Worm (Caenorhabditis elegans): ENCODE data around the gene Y47D3A.34.
"Not testable (repeated sequence)": the region's sequence is repeated elsewhere in the genome, so short reads cannot be mapped to it uniquely, and the experiment has no call there.

Y47D3A.34 gene

ce11 chrIII:11224006-11224405, 10.7 kb downstream of the Y47D3A.34 start, which contains the start of gene Y47D3A.13:
TSS of gene Y47D3A.13 (minus strand) at chrIII:11224106.
- TF ChIP-seq mep-1 (tag; optimal IDR thresholded peaks at IDR 0.05); zag-1 (tag; optimal IDR thresholded peaks at IDR 0.05); unc-98 (GFP tag; IDR thresholded peaks at IDR 0.05): not testable (repeated sequence)

- TF ChIP-seq tlp-1 (tag; optimal IDR thresholded peaks at IDR 0.05) (no peak), efl-1 (optimal IDR thresholded peaks at IDR 0.05) (no peak), efl-1 (GFP tag; optimal IDR thresholded peaks at IDR 0.05 in 1 of 2) (no peak), ets-5 (GFP tag; IDR thresholded peaks at IDR 0.05) (no peak), sox-4 (tag; optimal IDR thresholded peaks at IDR 0.05) (no peak), isw-1 (GFP tag; IDR thresholded peaks at IDR 0.05) (no peak), ceh-63 (GFP tag; optimal IDR thresholded peaks at IDR 0.05) (no peak), nhr-76 (tag; optimal IDR thresholded peaks at IDR 0.05) (no peak), sup-37 (GFP tag; optimal IDR thresholded peaks at IDR 0.05) (no peak)
These were observed 13.0 kb downstream of the Y47D3A.34 start for ce11 chrIII:11221583-11222191.

ce11 chrIII:11218150-11218841, 16.4 kb downstream of the Y47D3A.34 start, which contains the start of the genes tbx-34 and wht-8:
TSS of gene tbx-34 (minus strand) at chrIII:11218250.
TSS of gene wht-8 (plus strand) at chrIII:11218791.
- no peak for TF ChIP-seq zag-1 (tag; optimal IDR thresholded peaks at IDR 0.05)
- no peak for TF ChIP-seq F16B12.6 (tag; optimal IDR thresholded peaks at IDR 0.05)
- TF ChIP-seq dpl-1 (GFP tag; optimal IDR thresholded peaks at IDR 0.05) = no peak
- no peak for TF ChIP-seq ztf-4 (tag; optimal IDR thresholded peaks at IDR 0.05)
- no peak for TF ChIP-seq egl-27 (tag; optimal IDR thresholded peaks at IDR 0.05)
- no peak for TF ChIP-seq ama-1 (optimal IDR thresholded peaks at IDR 0.05)
- TF ChIP-seq isw-1 (GFP tag; IDR thresholded peaks at IDR 0.05) = no peak
- no peak for TF ChIP-seq nhr-90 (tag; optimal IDR thresholded peaks at IDR 0.05; ENCODE audit: poor library complexity)
- no peak for TF ChIP-seq nhr-28 (tag; optimal IDR thresholded peaks at IDR 0.05)
- TF ChIP-seq tlp-1 (tag; optimal IDR thresholded peaks at IDR 0.05) = no peak
- TF ChIP-seq mdl-1 (tag; optimal IDR thresholded peaks at IDR 0.05) = no peak
- no peak for TF ChIP-seq fkh-8 (tag; optimal IDR thresholded peaks at IDR 0.05)
- no peak for TF ChIP-seq lir-3 (tag; optimal IDR thresholded peaks at IDR 0.05; ENCODE audit: poor library complexity)
- TF ChIP-seq ceh-82 (tag; optimal IDR thresholded peaks at IDR 0.05) = no peak

ce11 chrIII:11208371-11208770, 26.3 kb downstream of the Y47D3A.34 start:
- TF ChIP-seq efl-1 (optimal IDR thresholded peaks at IDR 0.05) (peak in 1 of 2 experiments; percentile 4), efl-1 (GFP tag; optimal IDR thresholded peaks at IDR 0.05 in 1 of 2) (no peak), nhr-77 (tag; optimal IDR thresholded peaks at IDR 0.05) (no peak)

- no peak for TF ChIP-seq nhr-71 (tag; optimal IDR thresholded peaks at IDR 0.05)
- no peak for TF ChIP-seq efl-1 (optimal IDR thresholded peaks at IDR 0.05)
- peak in 1 of 2 experiments; percentile 49 for TF ChIP-seq efl-1 (GFP tag; optimal IDR thresholded peaks at IDR 0.05 in 1 of 2)
These were observed 26.8 kb downstream of the Y47D3A.34 start for ce11 chrIII:11207825-11208224.

- TF ChIP-seq dsc-1 (tag; optimal IDR thresholded peaks at IDR 0.05) (peak; percentile 60), alr-1 (tag; optimal IDR thresholded peaks at IDR 0.05; ENCODE audit: borderline replicate concordance) (no peak), fkh-10 (GFP tag; optimal IDR thresholded peaks at IDR 0.05) (no peak), fkh-4 (tag; optimal IDR thresholded peaks at IDR 0.05; ENCODE audit: borderline replicate concordance) (peak; percentile 23)
These were observed 27.8 kb downstream of the Y47D3A.34 start for ce11 chrIII:11206875-11207274.
